Fruit fly (Drosophila melanogaster): ENCODE data around the gene Sry-delta.

Gene Sry-delta

dm6 chr3R:30043139-30043744 is at the start of gene Sry-delta:
Sry-delta (plus strand) TSS chr3R:30043341.
- TF ChIP-seq CG8478 (optimal IDR thresholded peaks at IDR 0.05) (no peak), CTCF (optimal IDR thresholded peaks at IDR 0.05) (peak; percentile 10 to 34)

DNA sequence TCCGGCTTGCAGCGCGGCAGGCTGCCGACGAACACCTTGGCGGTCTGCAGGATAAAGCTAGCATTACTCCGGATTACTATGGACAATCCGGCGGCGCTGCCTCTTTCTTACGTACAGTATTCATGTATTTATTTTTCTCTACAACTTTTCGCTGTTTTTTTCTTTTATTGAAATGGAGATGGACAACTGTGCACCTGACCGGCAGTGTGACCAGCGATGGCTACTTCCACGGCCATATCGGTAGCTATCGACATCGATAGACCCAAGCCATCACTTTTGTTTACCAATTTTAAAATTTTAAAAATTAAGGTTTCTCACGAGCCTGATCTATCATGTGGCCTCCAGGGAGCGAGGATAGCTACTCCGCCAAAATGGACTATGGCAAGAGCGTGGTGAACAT is 48.1 kb upstream of the Sry-delta start, which contains the start of the genes CG7903 and Sas-6:
Gene CG7903 (minus strand): TSS at position 197 of the 400 bp plus-strand sequence.
Gene Sas-6 (plus strand): TSS at position 323 of the 400 bp plus-strand sequence.
- no peak for TF ChIP-seq CG8478 (optimal IDR thresholded peaks at IDR 0.05)
- no peak for TF ChIP-seq CTCF (optimal IDR thresholded peaks at IDR 0.05)

- TF ChIP-seq CTCF (optimal IDR thresholded peaks at IDR 0.05) (no peak), CG8478 (optimal IDR thresholded peaks at IDR 0.05) (no peak)
These were observed 45.4 kb upstream of the Sry-delta start, which contains the start of the genes CG15525 and CG11504 for dm6 chr3R:29997607-29998236. CG15525 (minus strand) TSS chr3R:29997676. CG11504 (plus strand) TSS chr3R:29997900.

dm6 chr3R:29999495-29999894 is 43.6 kb upstream of the Sry-delta start, which contains the start of gene CG34298:
CG34298 (plus strand) TSS chr3R:29999795.
- TF ChIP-seq CG8478 (optimal IDR thresholded peaks at IDR 0.05) (no peak), CTCF (optimal IDR thresholded peaks at IDR 0.05) (no peak)

DNA sequence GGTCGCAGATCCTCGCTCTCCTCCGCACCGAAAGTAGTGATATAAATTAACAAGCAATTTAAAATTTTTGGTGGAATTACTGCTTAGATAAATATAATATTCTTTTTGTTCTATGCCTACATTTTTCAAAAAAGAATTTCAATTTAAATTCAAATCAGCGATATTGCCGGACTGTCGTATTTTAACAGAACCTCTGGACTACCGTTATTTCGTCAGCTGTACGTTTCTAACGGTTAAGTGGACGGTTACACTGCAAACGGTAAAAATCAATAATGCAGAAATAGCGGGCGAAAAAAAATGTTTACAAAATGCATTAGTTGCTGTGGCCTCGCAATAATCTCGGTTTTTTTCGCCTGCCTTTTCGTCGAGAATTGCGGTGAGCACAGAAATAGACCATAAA is 42.9 kb upstream of the Sry-delta start, which contains the start of gene Tace:
Gene Tace (plus strand): TSS at position 245 of the 400 bp plus-strand sequence.
- TF ChIP-seq CG8478 (optimal IDR thresholded peaks at IDR 0.05) = no peak
- peak in 1 of 2 experiments; percentile 21 for TF ChIP-seq CTCF (optimal IDR thresholded peaks at IDR 0.05)

- TF ChIP-seq CG8478 (optimal IDR thresholded peaks at IDR 0.05) (no peak), CTCF (optimal IDR thresholded peaks at IDR 0.05) (peak in 1 of 2 experiments; percentile 2)
These were observed 38.5 kb upstream of the Sry-delta start, which contains the start of the genes Nlp and Nph for dm6 chr3R:30004648-30005047. Nlp (plus strand) TSS chr3R:30004785. Nph (minus strand) TSS chr3R:30004861.

dm6 chr3R:30005332-30005979 is 37.7 kb upstream of the Sry-delta start:
- TF ChIP-seq CG8478 (optimal IDR thresholded peaks at IDR 0.05) (no peak), CTCF (optimal IDR thresholded peaks at IDR 0.05) (no peak)

- TF ChIP-seq CG8478 (optimal IDR thresholded peaks at IDR 0.05) (no peak), CTCF (optimal IDR thresholded peaks at IDR 0.05) (no peak)
These were observed 34.0 kb upstream of the Sry-delta start, which contains the start of gene CG7912 for dm6 chr3R:30009173-30009572. CG7912 (minus strand) TSS chr3R:30009189.

DNA sequence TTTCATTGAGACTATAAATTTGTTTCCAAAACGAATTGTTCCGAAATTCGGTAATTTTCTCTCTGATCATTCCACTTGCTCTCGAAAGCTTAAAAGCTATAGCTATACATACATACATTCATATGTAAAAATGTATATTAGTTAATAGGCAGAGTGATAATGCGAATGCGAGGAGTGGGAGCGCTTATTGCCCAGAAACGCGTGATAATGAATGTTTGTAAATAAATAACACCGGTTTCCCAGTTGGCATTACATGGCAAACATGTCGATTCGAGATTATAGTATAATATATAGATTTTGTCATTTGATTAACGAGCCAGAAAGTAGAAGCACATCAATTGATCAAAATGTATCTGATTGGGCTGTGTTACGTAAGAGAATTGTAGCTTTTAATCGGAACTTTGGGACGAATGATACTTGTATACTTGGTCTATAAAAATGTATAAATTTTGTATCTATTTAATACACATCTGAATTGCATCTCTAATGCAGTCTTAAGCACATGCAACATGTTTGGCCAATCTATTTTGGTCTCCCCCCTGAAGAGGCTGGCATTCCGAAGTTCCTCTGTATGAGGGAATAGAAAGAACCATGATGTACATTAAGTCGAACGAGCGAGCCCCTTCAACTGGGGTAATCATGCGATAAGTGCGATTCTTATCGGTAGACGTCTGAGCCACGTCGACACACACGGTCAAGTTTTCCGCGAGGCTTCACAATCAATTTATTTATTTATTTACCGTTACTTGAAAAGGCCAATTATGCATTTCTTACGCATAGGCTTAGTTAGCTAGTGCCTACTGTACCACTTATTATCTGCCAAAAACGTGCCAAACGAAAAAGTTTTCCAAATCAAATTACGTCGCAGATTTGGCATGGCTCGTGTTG is 30.3 kb upstream of the Sry-delta start:
- no peak for TF ChIP-seq CTCF (optimal IDR thresholded peaks at IDR 0.05)
- no peak for TF ChIP-seq CG8478 (optimal IDR thresholded peaks at IDR 0.05)

- no peak for TF ChIP-seq CTCF (optimal IDR thresholded peaks at IDR 0.05)
- TF ChIP-seq CG8478 (optimal IDR thresholded peaks at IDR 0.05) = no peak
These were observed 29.2 kb upstream of the Sry-delta start for dm6 chr3R:30013909-30014308.

DNA sequence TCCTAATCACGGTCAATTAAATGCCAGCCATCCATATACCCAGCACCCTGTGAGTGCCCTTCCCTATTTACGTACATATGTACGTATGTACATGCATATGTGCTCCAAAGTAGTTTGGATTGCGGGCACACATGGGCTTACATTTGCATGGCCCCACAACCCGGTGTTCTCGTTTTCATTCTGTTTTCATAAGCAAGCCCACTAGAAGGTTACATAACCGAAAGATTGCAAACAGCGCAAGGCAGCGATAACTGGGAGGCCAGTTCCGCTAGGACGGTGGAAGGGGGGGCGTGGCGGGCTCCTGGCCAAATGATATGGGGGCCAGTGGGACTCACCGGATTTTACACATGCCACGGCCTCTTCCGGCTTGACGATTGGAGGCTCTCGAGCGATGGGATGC is 28.7 kb upstream of the Sry-delta start:
- TF ChIP-seq CTCF (optimal IDR thresholded peaks at IDR 0.05) = no peak
- TF ChIP-seq CG8478 (optimal IDR thresholded peaks at IDR 0.05) = no peak

- no peak for TF ChIP-seq CG8478 (optimal IDR thresholded peaks at IDR 0.05)
- no peak for TF ChIP-seq CTCF (optimal IDR thresholded peaks at IDR 0.05)
These were observed 28.1 kb upstream of the Sry-delta start, which contains the start of gene CG7920 for dm6 chr3R:30014977-30015514. CG7920 (minus strand) TSS chr3R:30015284.

DNA sequence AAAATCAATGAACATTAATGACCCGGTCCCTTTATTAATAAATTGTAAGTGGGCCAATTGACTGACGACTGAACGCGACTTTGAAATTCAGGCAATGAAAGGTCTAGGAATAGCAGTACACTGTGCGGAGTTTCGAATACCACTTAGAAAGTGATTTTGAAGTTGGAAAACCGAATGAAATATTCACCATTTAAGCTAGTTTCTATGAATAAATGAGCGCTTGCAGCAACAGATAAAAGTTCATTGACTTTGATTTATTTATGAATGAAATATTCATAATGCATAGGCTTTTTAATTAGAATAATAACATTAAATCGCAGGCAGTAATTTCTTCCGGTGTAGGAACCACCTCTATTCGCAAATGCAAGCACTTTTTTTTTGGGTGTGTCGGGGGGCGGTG is 22.1 kb upstream of the Sry-delta start:
- TF ChIP-seq CTCF (optimal IDR thresholded peaks at IDR 0.05) = no peak
- TF ChIP-seq CG8478 (optimal IDR thresholded peaks at IDR 0.05) = no peak

Measured in S2 (cell line).